Worm (Caenorhabditis elegans): ENCODE measurements around the gene mltn-1.

mltn-1 gene

DNA sequence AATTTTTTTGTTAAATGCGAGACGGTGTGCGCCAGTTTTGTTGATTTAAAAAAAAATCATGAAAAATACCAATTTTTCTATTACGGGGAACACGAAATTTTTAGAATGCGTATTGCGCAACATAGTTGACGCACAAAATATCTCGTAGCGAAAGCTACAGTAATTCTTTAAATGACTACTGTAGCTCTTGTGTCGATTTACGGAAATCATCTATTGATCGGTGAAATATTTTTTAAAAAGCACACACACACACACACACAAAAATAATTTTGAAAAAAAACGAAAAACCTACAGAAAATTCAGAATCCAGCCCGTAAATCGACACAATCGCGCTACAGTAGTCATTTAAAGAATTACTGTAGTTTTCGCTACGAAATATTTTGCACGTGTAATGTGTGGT is 53.2 kb downstream of the mltn-1 start:
- TF ChIP-seq nhr-76 (tag; optimal IDR thresholded peaks at IDR 0.05) (no peak), mdl-1 (tag; optimal IDR thresholded peaks at IDR 0.05) (no peak), lin-15B (tag; optimal IDR thresholded peaks at IDR 0.05) (no peak), fos-1 (tag; optimal IDR thresholded peaks at IDR 0.05) (no peak), pqm-1 (tag; optimal IDR thresholded peaks at IDR 0.05) (no peak), skn-1 (tag; optimal IDR thresholded peaks at IDR 0.05) (no peak)

DNA sequence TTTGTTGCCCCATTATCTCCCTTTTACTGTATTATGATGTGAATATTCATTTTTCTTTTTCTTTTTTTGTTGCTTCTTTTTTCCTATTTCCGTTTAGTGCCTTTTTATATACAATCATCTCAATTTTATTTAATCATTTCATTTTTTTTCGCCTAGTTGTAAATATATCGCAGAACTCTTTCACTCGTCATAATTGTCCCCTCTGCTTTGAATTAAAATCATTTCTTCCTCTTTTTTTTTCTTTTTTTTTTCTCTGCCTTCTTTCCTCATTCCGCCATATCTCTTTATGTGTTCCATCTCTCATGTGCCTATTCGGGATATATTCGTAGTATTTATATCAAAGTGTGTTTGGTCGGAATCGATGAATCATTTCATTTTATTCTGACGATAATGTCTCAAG is 53.9 kb downstream of the mltn-1 start, which contains the start of gene Y81G3A.4:
Gene Y81G3A.4, plus strand, starts transcription at position 301 of the 400 bp plus-strand sequence.
- TF ChIP-seq fkh-2 (tag; optimal IDR thresholded peaks at IDR 0.05) (no peak), lsy-12 (tag; optimal IDR thresholded peaks at IDR 0.05) (no peak), pqm-1 (tag; optimal IDR thresholded peaks at IDR 0.05) (no peak), nhr-28 (tag; optimal IDR thresholded peaks at IDR 0.05) (no peak), egl-27 (tag; optimal IDR thresholded peaks at IDR 0.05) (no peak), ceh-82 (tag; optimal IDR thresholded peaks at IDR 0.05) (no peak), hmg-11 (tag; optimal IDR thresholded peaks at IDR 0.05) (no peak), mdl-1 (tag; optimal IDR thresholded peaks at IDR 0.05) (no peak), fos-1 (tag; optimal IDR thresholded peaks at IDR 0.05) (no peak), eor-1 (tag; optimal IDR thresholded peaks at IDR 0.05) (no peak), daf-12 (tag; optimal IDR thresholded peaks at IDR 0.05) (no peak)

Data from whole organism, L3 larva.